Worm (Caenorhabditis elegans): Measurements from ENCODE around the gene srxa-8.

DNA sequence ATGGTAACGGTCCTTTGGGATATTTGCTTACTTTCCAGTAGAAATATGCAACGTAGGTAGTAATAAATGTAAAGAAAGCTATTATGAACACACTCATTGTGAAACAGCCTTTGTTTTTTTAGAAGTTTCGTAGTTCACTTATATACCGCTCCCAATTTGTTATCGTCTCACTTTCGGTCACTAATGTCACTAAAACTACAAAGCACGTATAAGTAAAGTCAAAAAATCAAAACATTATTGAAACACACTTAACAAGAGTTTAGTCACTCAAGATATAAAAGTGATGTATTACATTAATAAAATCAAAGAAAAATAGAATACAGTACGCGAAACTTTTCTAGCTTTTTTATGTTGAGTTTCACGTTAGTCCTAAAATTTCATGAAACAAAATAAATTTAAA, 34.5 kb downstream of the srxa-8 start, which contains the start of gene cyp-14A3:
- TF ChIP-seq lin-39 (tag; optimal IDR thresholded peaks at IDR 0.05) (no peak), fkh-8 (tag; optimal IDR thresholded peaks at IDR 0.05) (no peak), xbp-1 (tag; optimal IDR thresholded peaks at IDR 0.05) (no peak), nhr-11 (tag; optimal IDR thresholded peaks at IDR 0.05) (no peak), nhr-12 (tag; optimal IDR thresholded peaks at IDR 0.05) (no peak), fkh-10 (GFP tag; optimal IDR thresholded peaks at IDR 0.05) (no peak), zag-1 (tag; optimal IDR thresholded peaks at IDR 0.05) (no peak)
